Worm (Caenorhabditis elegans) whole organism, late embryonic: ENCODE data around the gene thoc-2.

Source experiments
- C08G9.2 ChIP-seq: sonication (generic microtip); optimal IDR thresholded peaks from 2 replicates; lab custom pipeline; 2016; ENCODE audit warnings: mild to moderate bottlenecking, missing genetic modification characterization, moderate library complexity, missing compliant biosample characterization
- F13H6.1 ChIP-seq: sonication (generic microtip); optimal IDR thresholded peaks from 2 replicates; lab custom pipeline; 2016; ENCODE audit warnings: missing genetic modification characterization, missing compliant biosample characterization
- T23F11.4 ChIP-seq: fragments of 200-800 bp; sonication (Bioruptor generic); optimal IDR thresholded peaks from 2 replicates; lab custom pipeline; 2018; ENCODE audit warnings: mild to moderate bottlenecking, missing genetic modification characterization, missing compliant biosample characterization
- Y22D7AL.16 ChIP-seq: sonication (generic microtip); optimal IDR thresholded peaks from 2 replicates; lab custom pipeline; 2016; ENCODE audit warnings: missing genetic modification characterization, missing compliant biosample characterization
- ahr-1 ChIP-seq: sonication (generic microtip); optimal IDR thresholded peaks from 2 replicates; lab custom pipeline; 2016; ENCODE audit warnings: missing genetic modification characterization, missing compliant biosample characterization
- ceh-14 ChIP-seq: sonication (generic microtip); optimal IDR thresholded peaks from 2 replicates; lab custom pipeline; 2016; ENCODE audit warnings: missing genotype, missing genetic modification characterization, missing compliant biosample characterization
- ceh-22 ChIP-seq: sonication (generic microtip); optimal IDR thresholded peaks from 2 replicates; lab custom pipeline; 2017; ENCODE audit warnings: missing biosample characterization, missing genetic modification characterization
- ceh-34 ChIP-seq: sonication (generic microtip); optimal IDR thresholded peaks from 2 replicates; lab custom pipeline; 2016; ENCODE audit warnings: mild to moderate bottlenecking, missing genetic modification characterization, missing compliant biosample characterization
- ceh-6 ChIP-seq: fragments of 200-800 bp; sonication (Bioruptor generic); optimal IDR thresholded peaks from 2 replicates; lab custom pipeline; 2018; ENCODE audit warnings: mild to moderate bottlenecking, missing genetic modification characterization, missing compliant biosample characterization
- ceh-9 ChIP-seq: sonication (generic microtip); optimal IDR thresholded peaks from 2 replicates; lab custom pipeline; 2016; ENCODE audit warnings: mild to moderate bottlenecking, missing genetic modification characterization, inconsistent platforms, missing compliant biosample characterization
- che-1 ChIP-seq: sonication (generic microtip); optimal IDR thresholded peaks from 2 replicates; lab custom pipeline; 2016; ENCODE audit warnings: mild to moderate bottlenecking, missing genetic modification characterization, missing compliant biosample characterization
- dmd-4 ChIP-seq: sonication (generic microtip); optimal IDR thresholded peaks from 2 replicates; lab custom pipeline; 2016; ENCODE audit warnings: borderline replicate concordance, missing genetic modification characterization, missing compliant biosample characterization
- elt-4 ChIP-seq: sonication (generic microtip); optimal IDR thresholded peaks from 2 replicates; lab custom pipeline; 2016; ENCODE audit warnings: missing genetic modification characterization, missing compliant biosample characterization
- ets-4 ChIP-seq: sonication (generic microtip); optimal IDR thresholded peaks from 2 replicates; lab custom pipeline; 2016; ENCODE audit warnings: missing genetic modification characterization, missing compliant biosample characterization
- eyg-1 ChIP-seq: sonication (generic microtip); optimal IDR thresholded peaks from 2 replicates; lab custom pipeline; 2016; ENCODE audit warnings: missing genotype, missing genetic modification characterization, missing compliant biosample characterization
- fax-1 ChIP-seq: sonication (generic microtip); optimal IDR thresholded peaks from 2 replicates; lab custom pipeline; 2016; ENCODE audit warnings: missing genotype, missing genetic modification characterization, missing compliant biosample characterization
- fkh-10 ChIP-seq: fragments of 150-350 bp; optimal IDR thresholded peaks from 2 replicates; lab custom pipeline; 2014; ENCODE audit warnings: missing biosample characterization, missing genetic modification reagents, missing genetic modification characterization
- hlh-13 ChIP-seq: fragments of 200-800 bp; sonication (Bioruptor generic); optimal IDR thresholded peaks from 2 replicates; lab custom pipeline; 2018; ENCODE audit warnings: mild to moderate bottlenecking, missing genetic modification characterization, missing compliant biosample characterization
- hlh-15 ChIP-seq: sonication (generic microtip); optimal IDR thresholded peaks from 2 replicates; lab custom pipeline; 2016; ENCODE audit warnings: missing genetic modification characterization, missing compliant biosample characterization
- hlh-30 ChIP-seq: sonication (generic microtip); optimal IDR thresholded peaks from 2 replicates; lab custom pipeline; 2017; ENCODE audit warnings: antibody characterized with exemption, missing genetic modification characterization, missing compliant biosample characterization; ENCODE audit not compliant: insufficient read depth
- hlh-8 ChIP-seq: sonication (generic microtip); optimal IDR thresholded peaks from 2 replicates; lab custom pipeline; 2016; ENCODE audit warnings: missing genotype, missing genetic modification characterization, missing compliant biosample characterization
- lim-6 ChIP-seq: sonication (generic microtip); optimal IDR thresholded peaks from 2 replicates; lab custom pipeline; 2016; ENCODE audit warnings: missing genetic modification characterization, missing compliant biosample characterization
- mec-3 ChIP-seq: sonication (generic microtip); optimal IDR thresholded peaks from 2 replicates; lab custom pipeline; 2016; ENCODE audit warnings: borderline replicate concordance, missing genetic modification characterization, missing compliant biosample characterization
- nhr-232 ChIP-seq: sonication (generic microtip); optimal IDR thresholded peaks from 2 replicates; lab custom pipeline; 2016; ENCODE audit warnings: missing genetic modification characterization, missing compliant biosample characterization
- npax-4 ChIP-seq: sonication (generic microtip); optimal IDR thresholded peaks from 2 replicates; lab custom pipeline; 2016; ENCODE audit warnings: missing genetic modification characterization, missing compliant biosample characterization
- odd-2 ChIP-seq: sonication (generic microtip); optimal IDR thresholded peaks from 2 replicates; lab custom pipeline; 2017; ENCODE audit warnings: antibody characterized with exemption, mild to moderate bottlenecking, missing genetic modification characterization, missing compliant biosample characterization
- pag-3 ChIP-seq: sonication (generic microtip); optimal IDR thresholded peaks from 2 replicates; lab custom pipeline; 2016; ENCODE audit warnings: missing compliant biosample characterization, missing genetic modification characterization, borderline replicate concordance
- pha-2 ChIP-seq: sonication (generic microtip); optimal IDR thresholded peaks from 2 replicates; lab custom pipeline; 2017; ENCODE audit warnings: mild to moderate bottlenecking, missing genetic modification characterization, missing compliant biosample characterization
- pqm-1 ChIP-seq: sonication (generic microtip); optimal IDR thresholded peaks from 2 replicates; lab custom pipeline; 2016; ENCODE audit warnings: missing genetic modification characterization, missing compliant biosample characterization
- pros-1 ChIP-seq: fragments of 150-350 bp; optimal IDR thresholded peaks from 2 replicates; lab custom pipeline; 2014; ENCODE audit warnings: missing biosample characterization, missing genetic modification reagents, missing genetic modification characterization
- ref-2 ChIP-seq: sonication (generic microtip); optimal IDR thresholded peaks from 2 replicates; lab custom pipeline; 2016; ENCODE audit warnings: missing genetic modification characterization, missing compliant biosample characterization
- sdc-2 ChIP-seq: sonication (generic microtip); optimal IDR thresholded peaks from 2 replicates; lab custom pipeline; 2016; ENCODE audit warnings: missing genotype, missing genetic modification characterization, missing compliant biosample characterization
- sox-2 ChIP-seq: fragments of 200-800 bp; sonication (Bioruptor generic); IDR thresholded peaks from 2 replicates; pipeline ENCODE4 v1.3.6; 2022; ENCODE audit warnings: missing genetic modification reagents, missing genetic modification characterization, missing compliant biosample characterization
- sox-4 ChIP-seq: sonication (generic microtip); optimal IDR thresholded peaks from 2 replicates; lab custom pipeline; 2017; ENCODE audit warnings: mild to moderate bottlenecking, missing genetic modification characterization, inconsistent platforms, missing compliant biosample characterization
- tbx-2 ChIP-seq: sonication (generic microtip); optimal IDR thresholded peaks from 2 replicates; lab custom pipeline; 2016; ENCODE audit warnings: missing genetic modification characterization, missing compliant biosample characterization
- tbx-7 ChIP-seq: sonication (generic microtip); optimal IDR thresholded peaks from 2 replicates; lab custom pipeline; 2016; ENCODE audit warnings: missing genotype, missing genetic modification characterization, missing compliant biosample characterization
- unc-42 ChIP-seq: sonication (generic microtip); optimal IDR thresholded peaks from 2 replicates; lab custom pipeline; 2016; ENCODE audit warnings: missing genotype, missing genetic modification characterization, missing compliant biosample characterization
- unc-55 ChIP-seq: sonication (generic microtip); optimal IDR thresholded peaks from 2 replicates; lab custom pipeline; 2017; ENCODE audit warnings: missing biosample characterization, missing genetic modification reagents, missing genetic modification characterization
- unc-86 ChIP-seq: sonication (generic microtip); optimal IDR thresholded peaks from 2 replicates; lab custom pipeline; 2016; ENCODE audit warnings: missing genetic modification characterization, missing compliant biosample characterization
- zip-5 ChIP-seq: sonication (generic microtip); optimal IDR thresholded peaks from 2 replicates; lab custom pipeline; 2016; ENCODE audit warnings: missing genetic modification characterization, missing compliant biosample characterization

The thoc-2 gene

DNA sequence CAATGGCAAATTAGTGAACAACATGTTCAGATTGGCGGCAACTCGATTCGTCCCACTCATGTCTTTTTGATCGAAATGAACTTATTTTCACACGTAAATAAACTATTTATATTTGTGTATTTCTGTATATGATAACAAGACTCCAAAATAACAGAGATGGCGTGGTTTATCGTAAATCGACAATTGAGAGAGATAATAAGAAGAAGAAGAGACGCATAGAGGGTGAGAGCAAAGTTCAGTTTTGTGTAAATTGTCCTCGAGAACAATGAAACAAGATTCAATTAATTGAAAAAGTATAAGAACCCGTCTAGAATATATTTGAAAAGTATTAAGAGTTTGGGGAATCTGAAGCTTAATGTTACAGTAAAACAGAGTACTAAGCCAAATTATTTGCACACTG lies 43.6 kb downstream of the thoc-2 start:
- TF ChIP-seq T23F11.4 (GFP tag; lab: Kevin White, UChicago) (no peak), ceh-34 (tag; lab: Kevin White, UChicago) (no peak), fkh-10 (GFP tag; lab: Kevin White, UChicago) (no peak), sox-2 (GFP tag; lab: Robert Waterston, UW) (no peak), fax-1 (no peak), hlh-15 (tag; lab: Kevin White, UChicago) (no peak), sox-4 (tag; lab: Kevin White, UChicago) (no peak), odd-2 (no peak), unc-42 (tag; lab: Kevin White, UChicago) (no peak), ref-2 (tag; lab: Kevin White, UChicago) (no peak), pag-3 (tag; lab: Kevin White, UChicago) (no peak), unc-86 (tag; lab: Kevin White, UChicago) (no peak), lim-6 (tag; lab: Kevin White, UChicago) (no peak), F13H6.1 (tag; lab: Kevin White, UChicago) (no peak), unc-55 (no peak), hlh-8 (tag; lab: Kevin White, UChicago) (no peak), pqm-1 (tag; lab: Kevin White, UChicago) (no peak), tbx-2 (tag; lab: Kevin White, UChicago) (no peak)

DNA sequence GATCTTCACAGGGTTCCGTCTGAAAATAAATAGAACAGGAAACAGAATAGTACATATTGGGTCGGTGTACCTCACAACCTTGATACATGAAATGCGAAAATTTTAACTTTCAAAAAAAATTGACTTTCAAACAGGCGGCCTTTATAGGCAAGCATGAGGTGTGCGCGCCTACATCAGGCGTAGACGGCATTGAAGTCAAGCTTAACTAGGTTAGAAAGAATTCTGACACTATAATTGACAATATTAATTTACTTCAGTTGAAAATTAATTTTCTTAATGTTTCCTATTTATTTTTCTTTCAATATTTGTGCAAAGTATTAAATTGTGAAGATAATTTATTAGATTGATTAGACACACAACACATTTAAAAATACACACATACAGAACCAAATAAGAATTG lies 44.1 kb downstream of the thoc-2 start, which contains the start of gene C05D11.5:
TSS of gene C05D11.5 (minus strand) at position 101 of the 400 bp plus-strand sequence.
- TF ChIP-seq dmd-4 (tag; lab: Kevin White, UChicago): no peak
- no peak for TF ChIP-seq ceh-9 (tag; lab: Kevin White, UChicago)
- TF ChIP-seq ceh-14 (tag; lab: Kevin White, UChicago): no peak
- no peak for TF ChIP-seq lim-6 (tag; lab: Kevin White, UChicago)
- no peak for TF ChIP-seq pha-2 (tag; lab: Kevin White, UChicago)
- no peak for TF ChIP-seq zip-5 (tag; lab: Kevin White, UChicago)
- no peak for TF ChIP-seq ets-4
- TF ChIP-seq eyg-1 (tag; lab: Kevin White, UChicago): no peak
- no peak for TF ChIP-seq che-1 (tag; lab: Kevin White, UChicago)
- TF ChIP-seq unc-86 (tag; lab: Kevin White, UChicago): no peak
- no peak for TF ChIP-seq elt-4
- TF ChIP-seq unc-55: no peak
- TF ChIP-seq sox-4 (tag; lab: Kevin White, UChicago): no peak
- TF ChIP-seq odd-2: no peak
- TF ChIP-seq npax-4 (tag; lab: Kevin White, UChicago): no peak
- no peak for TF ChIP-seq ceh-6 (GFP tag; lab: Kevin White, UChicago)
- TF ChIP-seq nhr-232 (tag; lab: Kevin White, UChicago): no peak
- no peak for TF ChIP-seq ceh-22
- no peak for TF ChIP-seq C08G9.2 (tag; lab: Kevin White, UChicago)

DNA sequence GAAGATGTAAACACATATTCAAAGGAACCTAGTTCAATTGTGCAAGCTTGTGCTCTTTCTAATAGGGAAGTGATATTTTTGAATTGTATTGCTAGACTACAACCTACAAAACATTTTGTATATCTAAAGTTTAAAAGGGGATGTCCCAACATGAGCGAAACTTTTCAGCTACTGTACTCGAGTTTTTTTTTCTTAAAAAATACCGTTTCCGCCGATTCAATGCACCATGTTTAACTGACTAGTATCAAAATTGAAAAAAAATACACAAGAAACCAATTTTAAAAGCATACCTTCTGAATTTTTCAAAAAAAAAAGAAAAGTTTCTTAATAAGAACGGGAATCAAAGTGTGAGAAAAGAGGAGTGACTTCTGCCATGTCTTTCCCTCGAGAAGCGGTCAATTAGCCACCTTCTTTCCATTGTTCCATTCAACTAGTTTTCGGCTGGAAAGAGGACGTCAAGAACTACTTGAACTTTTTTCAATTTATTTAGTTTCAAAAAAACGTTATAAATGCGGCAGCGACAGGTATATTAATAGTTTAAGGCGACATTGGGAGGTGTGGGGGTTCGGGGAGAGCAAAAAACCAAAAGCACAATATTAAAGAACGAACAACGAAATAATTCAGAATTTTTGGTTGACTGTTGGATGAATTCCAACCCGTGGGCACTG lies 47.6 kb downstream of the thoc-2 start, which contains the start of gene nas-4:
TSS of gene nas-4 (minus strand) at position 351 of the 668 bp plus-strand sequence.
- no peak for TF ChIP-seq pros-1
- TF ChIP-seq ahr-1 (tag; lab: Kevin White, UChicago): no peak
- no peak for TF ChIP-seq unc-55
- TF ChIP-seq fax-1: no peak

DNA sequence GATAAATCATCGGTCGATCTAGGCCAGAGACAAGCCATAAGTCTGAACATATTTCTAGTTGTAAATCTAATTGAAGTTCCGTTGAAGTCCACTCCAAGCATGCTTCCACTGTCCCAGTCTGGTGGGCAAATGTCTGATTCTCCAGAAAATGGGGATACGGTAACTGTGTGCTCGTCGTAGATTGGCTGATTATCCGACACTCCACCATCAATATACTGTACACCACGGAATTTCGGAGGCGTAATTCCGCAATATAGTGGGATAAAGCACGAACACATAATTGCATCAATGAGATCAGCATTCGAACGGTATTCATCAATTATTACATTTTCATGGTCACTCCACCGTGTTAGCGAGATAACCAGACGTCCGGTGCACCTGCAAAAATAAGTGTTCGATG lies 50.4 kb downstream of the thoc-2 start:
- no peak for TF ChIP-seq lim-6 (tag; lab: Kevin White, UChicago)
- no peak for TF ChIP-seq mec-3 (tag; lab: Kevin White, UChicago)
- TF ChIP-seq sdc-2: no peak
- no peak for TF ChIP-seq hlh-13 (GFP tag; lab: Kevin White, UChicago)
- TF ChIP-seq tbx-7: no peak
- TF ChIP-seq pha-2 (tag; lab: Kevin White, UChicago): no peak
- TF ChIP-seq fkh-10 (GFP tag; lab: Kevin White, UChicago): no peak
- no peak for TF ChIP-seq hlh-30 (tag; lab: Kevin White, UChicago)
- TF ChIP-seq dmd-4 (tag; lab: Kevin White, UChicago): no peak
- TF ChIP-seq C08G9.2 (tag; lab: Kevin White, UChicago): no peak
- TF ChIP-seq ets-4: no peak
- TF ChIP-seq Y22D7AL.16 (tag; lab: Kevin White, UChicago): no peak
- no peak for TF ChIP-seq T23F11.4 (GFP tag; lab: Kevin White, UChicago)
- no peak for TF ChIP-seq hlh-15 (tag; lab: Kevin White, UChicago)
- no peak for TF ChIP-seq odd-2
- TF ChIP-seq npax-4 (tag; lab: Kevin White, UChicago): no peak
- TF ChIP-seq, all 69 proteins: peak for 0
